Worm (Caenorhabditis elegans) whole organism, L4/young adult: Measurements from ENCODE around the gene F25E5.2.

Experiments used
- dao-5 ChIP-seq: sonication (generic microtip); optimal IDR thresholded peaks from 2 replicates; lab custom pipeline; 2016; ENCODE audit warnings: missing genotype, missing genetic modification characterization, moderate library complexity, missing compliant biosample characterization
- him-1 ChIP-seq: sonication (generic microtip); optimal IDR thresholded peaks from 2 replicates; lab custom pipeline; 2016; ENCODE audit warnings: missing genotype, missing genetic modification reagents, missing genetic modification characterization, missing compliant biosample characterization

- TF ChIP-seq him-1 (no peak), dao-5 (tag; lab: Kevin White, UChicago) (no peak)
Measured at ce11 chrV:7480949-7481348, 25.8 kb downstream of the F25E5.2 start, which contains the start of gene C18B10.6.
